Worm (Caenorhabditis elegans) whole organism, dauer: ENCODE data around the gene clec-165.

Experiments
- unc-62 ChIP-seq: sonication (generic microtip); optimal IDR thresholded peaks from 2 replicates; lab custom pipeline; 2017; ENCODE audit warnings: missing biosample characterization, missing genetic modification reagents, missing genetic modification characterization

The clec-165 gene

DNA sequence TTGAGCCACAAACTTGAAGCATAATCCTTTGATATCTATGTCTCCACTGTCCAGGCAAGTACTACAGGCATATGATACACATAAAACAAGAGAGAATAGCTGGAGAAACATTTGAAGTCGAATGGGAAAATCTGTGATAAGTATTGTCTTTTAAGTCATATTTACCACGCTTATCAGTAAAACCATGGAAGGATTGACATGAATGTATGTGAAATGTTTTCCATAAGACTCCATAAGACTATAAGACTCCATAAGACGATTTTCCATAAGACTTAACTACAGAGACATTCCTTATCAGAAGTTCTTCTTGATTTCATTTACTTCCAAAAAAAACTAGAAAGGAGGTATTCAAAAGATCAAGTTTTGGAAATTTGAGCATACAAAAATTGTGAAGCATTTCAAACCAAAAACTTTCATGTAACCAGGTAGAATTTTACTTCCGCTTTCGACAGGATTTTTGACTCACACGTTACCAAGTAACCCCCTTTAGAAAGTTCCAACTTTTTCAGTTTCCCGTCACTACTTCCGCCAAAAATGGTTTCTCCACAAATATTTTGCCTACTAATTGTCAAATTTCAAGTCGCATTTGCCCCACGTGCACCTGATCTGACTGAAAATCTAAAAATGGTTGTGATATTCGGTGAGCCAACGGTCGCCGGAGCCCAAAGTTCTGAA is at the start of gene clec-165, which contains the start of gene F38A1.11:
Gene clec-165 (minus strand): TSS at position 125 of the 675 bp plus-strand sequence.
Gene F38A1.11 (plus strand): TSS at position 625 of the 675 bp plus-strand sequence.
- no peak for TF ChIP-seq unc-62 (GFP tag; lab: Kevin White, UChicago)

DNA sequence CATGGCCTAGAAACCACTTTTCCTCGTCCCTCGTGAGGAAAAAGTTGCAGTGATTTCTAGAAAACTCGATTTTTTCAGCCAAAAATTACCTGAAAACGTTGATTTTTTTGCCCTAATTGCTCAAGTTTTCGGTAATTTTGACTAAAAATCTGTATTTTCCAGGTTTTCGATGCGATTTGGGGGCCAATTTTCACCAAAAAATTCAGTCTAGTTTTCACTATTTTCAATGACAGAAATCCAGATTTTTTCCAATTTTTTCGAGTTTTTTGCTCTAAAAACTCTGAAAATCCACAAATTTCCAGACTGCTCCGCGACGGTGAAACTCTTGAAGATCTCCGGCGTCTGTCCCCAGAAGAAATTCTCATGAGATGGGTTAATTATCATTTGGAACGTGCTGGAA is 42.6 kb upstream of the clec-165 start, which contains the start of gene plst-1:
Gene plst-1 (plus strand): TSS at position 301 of the 400 bp plus-strand sequence.
- TF ChIP-seq unc-62 (GFP tag; lab: Kevin White, UChicago), result no peak

DNA sequence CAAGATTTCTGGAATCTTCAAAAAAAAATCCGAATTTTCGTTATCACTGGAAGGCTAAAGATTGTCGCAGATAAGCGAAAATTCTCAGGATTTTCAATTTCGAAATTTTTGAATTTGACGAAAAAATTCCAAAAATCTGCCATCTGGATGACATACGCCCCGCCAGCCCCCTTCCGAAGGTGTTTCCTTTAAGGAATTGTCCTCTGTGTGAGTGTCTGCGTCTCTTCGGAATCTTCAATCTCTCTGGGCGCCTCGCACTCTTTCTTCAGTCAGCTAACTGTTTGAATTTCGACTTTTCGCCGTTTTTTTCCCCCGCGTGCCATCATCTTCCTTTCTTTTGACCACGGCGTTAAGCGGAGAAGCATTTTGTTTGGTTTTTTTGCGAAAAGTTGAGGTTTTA is 39.9 kb upstream of the clec-165 start:
- TF ChIP-seq unc-62 (GFP tag; lab: Kevin White, UChicago), result no peak

DNA sequence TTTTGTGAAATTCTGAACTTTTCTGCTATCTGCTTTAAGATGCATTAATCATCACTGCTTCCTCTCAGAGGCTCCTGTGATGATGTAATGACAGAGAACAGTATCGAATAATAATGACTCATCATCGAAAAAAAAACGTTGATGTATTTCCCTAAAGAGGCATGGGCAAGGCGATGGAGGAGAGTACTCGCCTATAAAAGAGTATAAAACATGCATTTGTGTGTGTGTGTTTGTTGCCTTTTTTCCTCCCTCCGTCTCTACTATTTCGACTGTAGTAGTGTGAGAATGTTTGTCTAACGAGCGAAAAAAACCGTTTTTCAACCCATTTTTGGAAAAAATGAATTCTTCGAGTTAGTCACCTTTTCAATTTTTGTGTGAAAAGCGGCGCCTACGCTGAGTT is 38.2 kb upstream of the clec-165 start:
- no peak for TF ChIP-seq unc-62 (GFP tag; lab: Kevin White, UChicago)

DNA sequence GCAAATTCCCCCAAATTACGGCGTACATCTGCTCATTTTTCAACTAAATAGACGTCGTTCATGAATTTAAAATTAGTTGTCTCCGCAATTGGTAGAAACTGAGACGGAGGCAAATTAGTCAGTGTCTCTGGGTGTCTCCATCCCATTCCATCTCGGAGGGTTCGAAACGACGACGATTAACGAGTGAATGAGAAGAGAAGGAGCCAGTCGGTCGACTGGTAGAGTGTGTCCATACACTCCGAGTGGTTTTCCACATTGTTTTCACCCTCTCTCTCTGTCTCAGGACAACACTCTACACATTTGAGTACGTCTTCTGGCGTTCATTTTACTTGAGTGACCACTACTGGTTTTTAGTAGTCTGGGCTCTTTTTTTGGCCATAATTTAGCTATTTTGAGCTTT is 32.3 kb upstream of the clec-165 start:
- TF ChIP-seq unc-62 (GFP tag; lab: Kevin White, UChicago), result no peak

DNA sequence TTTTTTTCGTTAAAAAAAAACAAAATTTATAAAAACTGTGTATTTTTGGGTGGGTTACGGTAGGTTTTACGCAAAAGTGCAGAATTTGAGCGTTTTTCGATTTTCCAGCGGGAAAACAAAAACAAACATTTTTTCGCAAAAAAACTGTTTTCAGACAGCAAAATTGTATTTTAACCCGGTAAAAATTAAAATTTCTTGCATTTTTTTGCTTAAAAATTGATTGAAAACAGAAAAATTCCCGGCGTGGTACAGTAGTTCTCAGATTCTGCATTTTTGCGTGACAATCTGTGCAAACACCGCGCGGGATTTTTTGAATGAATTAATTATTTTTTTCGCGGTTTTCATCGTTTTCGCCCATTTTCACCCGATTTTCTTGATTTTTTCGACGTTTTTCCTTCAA is 30.4 kb upstream of the clec-165 start:
- TF ChIP-seq unc-62 (GFP tag; lab: Kevin White, UChicago), result no peak

DNA sequence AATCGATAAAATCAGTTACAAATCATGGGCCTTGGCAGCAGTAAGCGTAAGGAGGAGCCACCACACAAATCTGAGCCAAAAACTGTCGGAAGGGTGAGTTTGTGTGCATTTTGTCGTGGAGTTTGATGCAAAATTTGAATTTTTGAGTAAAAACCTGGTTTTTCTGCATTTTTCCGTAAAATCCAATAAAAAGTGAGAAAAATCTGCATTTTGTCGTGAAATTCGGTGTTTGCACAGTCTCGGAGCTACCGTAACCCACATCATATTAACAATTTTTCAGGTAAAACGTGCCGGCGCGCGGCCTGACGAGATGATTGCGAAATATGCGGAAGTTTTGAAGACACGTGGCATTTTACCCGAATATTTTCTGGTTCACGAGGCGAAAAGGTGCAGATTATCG is 29.2 kb upstream of the clec-165 start:
- no peak for TF ChIP-seq unc-62 (GFP tag; lab: Kevin White, UChicago)

DNA sequence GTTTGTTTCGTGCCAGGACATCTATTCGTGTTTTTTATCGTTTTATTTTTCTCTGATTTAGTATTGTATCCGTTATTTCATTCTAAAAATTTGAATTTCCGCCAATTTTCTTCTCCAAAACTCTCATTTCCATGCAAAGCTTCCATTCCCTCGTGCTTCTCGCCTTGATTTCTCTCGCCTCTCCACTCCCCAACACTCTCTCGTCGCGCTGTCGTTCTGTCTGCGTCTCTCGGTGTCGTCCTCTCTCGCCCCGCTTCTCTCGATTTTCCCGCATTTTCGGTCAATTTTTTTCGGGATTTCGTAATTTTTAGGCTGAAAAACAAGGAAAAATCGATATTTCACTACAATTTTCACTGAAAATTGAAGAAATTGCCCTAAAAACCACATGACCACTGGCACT is 27.9 kb upstream of the clec-165 start, which contains the start of gene C09E9.1:
Gene C09E9.1 (plus strand): TSS at position 286 of the 400 bp plus-strand sequence.
- TF ChIP-seq unc-62 (GFP tag; lab: Kevin White, UChicago), result no peak

DNA sequence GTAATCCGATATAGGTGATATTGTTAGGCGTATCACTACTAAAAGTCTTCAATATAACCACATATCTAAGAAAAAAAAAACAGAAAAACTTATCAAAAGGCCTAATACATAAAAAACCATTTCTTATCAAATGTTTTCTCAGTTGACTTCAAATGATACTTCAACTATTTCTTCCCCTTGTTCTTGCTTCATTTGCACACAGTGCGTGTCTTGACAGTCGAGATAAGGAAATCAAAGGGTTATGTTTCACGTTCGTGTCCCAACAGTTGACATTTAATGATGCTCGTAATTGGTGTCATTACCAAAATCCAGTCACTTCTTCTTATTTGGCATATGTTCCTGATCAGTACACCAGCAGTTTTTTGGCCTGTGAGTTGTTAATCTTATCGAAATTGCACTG is 20.0 kb upstream of the clec-165 start, which contains the start of gene clec-170:
Gene clec-170 (plus strand): TSS at position 143 of the 400 bp plus-strand sequence.
- no peak for TF ChIP-seq unc-62 (GFP tag; lab: Kevin White, UChicago)

DNA sequence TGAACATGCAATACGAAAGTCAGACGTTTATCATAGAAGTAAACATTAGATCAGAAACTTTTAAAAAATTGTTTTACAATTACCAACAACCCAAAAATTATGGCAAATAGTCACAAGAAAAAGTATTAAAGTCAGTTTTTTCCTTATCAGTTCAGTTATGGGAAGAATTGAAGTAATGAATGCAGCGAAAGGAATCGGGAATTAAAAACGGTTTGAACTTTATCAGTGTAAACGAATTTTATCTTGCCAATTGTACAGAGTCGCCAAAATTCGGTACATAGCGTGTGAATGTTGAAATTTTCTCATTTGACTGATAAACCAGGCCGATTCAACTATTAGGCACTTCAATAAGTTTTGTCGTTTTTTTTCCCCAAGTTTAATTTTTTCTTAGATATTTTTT is 19.5 kb upstream of the clec-165 start:
- TF ChIP-seq unc-62 (GFP tag; lab: Kevin White, UChicago), result no peak

DNA sequence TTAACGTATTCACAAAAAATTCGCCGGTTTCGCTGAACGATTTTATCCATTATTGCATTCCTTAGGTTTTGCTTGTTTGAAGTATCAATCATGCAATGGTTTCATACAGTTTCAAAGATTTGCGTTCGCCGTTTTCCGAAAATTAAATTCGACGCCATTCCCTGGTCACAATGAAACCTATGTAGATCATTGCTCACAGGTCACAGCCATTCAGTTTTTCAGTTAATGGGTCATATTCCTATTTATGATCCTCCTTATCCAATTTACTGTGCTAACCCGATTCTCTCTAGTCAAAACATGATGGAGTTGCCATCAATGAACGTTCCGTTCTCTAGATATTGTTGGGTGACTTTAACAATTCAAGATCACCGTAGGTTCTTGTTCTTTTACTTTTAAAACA is 18.2 kb upstream of the clec-165 start, which contains the start of gene F38A1.13:
Gene F38A1.13 (plus strand): TSS at position 301 of the 400 bp plus-strand sequence.
- TF ChIP-seq unc-62 (GFP tag; lab: Kevin White, UChicago), result no peak

DNA sequence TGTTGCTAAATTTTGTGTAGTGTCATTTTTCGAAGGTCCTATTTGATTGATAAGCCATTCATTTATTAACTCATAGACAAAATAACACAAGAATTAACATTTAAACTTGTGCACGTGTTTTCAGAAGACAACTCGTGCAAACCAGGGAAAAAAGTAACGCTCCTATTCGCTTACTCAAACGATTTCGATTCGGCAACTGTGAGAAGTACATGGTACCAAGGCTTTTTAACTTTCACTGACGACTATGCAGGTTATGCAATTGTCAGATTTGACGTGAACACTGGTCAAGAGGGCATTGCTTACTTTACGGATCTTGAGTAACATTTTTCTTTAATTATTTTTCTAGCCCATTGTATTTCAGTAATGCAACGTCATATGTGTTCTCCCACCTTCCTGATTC is 15.2 kb upstream of the clec-165 start:
- no peak for TF ChIP-seq unc-62 (GFP tag; lab: Kevin White, UChicago)

DNA sequence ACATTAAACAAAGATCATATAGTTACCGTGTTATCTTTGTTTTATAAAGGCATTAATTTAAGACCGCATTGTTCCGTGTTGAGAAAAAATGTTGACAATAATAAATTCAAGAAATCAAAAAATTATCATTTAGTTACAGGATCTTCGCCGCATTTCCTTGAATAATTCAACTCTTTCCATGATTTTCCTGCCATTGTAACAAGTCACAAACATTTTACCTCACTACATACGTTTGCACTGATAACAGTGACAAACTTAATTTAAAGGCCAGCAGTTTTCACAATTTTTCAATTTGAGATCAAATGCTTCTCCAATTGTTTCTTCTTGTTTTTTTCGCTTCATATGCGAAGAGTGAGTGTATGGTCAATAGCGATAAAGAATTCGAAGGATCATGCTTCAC is 14.3 kb upstream of the clec-165 start, which contains the start of gene clec-169:
Gene clec-169 (plus strand): TSS at position 301 of the 400 bp plus-strand sequence.
- TF ChIP-seq unc-62 (GFP tag; lab: Kevin White, UChicago), result no peak

DNA sequence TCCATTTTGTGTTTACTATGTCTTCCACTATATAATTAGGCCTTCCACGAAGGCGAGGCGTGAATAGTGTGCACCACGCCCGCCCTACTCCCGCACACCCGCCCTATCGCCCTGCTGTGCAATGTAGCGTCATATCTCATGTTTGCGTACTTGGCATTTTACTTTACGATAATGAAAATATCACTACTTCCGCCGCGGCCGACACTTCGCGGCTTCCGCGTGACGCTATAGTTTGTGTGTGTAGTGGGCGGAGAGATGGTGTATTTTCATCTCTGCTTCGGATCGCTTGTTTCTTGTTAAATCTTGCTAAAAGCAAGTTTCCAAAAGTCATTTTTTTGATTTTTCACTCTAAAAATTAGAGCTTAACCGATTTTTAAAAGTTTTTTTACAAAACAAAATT is 13.8 kb upstream of the clec-165 start:
- TF ChIP-seq unc-62 (GFP tag; lab: Kevin White, UChicago), result no peak

DNA sequence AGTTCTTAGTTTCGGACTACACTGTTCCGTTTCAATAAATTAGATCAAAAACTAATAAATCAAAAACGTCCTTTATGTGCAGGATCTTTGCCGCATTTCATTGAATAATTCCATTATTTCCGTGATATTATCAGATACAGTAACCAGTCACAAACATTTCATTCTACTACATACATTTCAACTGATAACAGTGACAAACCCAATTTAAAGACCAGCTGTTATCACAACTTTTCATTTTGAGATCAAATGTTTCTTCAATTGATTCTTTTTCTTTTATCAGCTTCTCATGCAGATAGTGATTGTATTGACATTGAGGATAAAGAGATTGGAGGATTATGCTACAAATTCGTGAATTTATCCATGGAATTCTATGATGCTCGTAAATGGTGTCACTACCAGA is 10.0 kb upstream of the clec-165 start, which contains the start of gene clec-168:
Gene clec-168 (plus strand): TSS at position 247 of the 400 bp plus-strand sequence.
- TF ChIP-seq unc-62 (GFP tag; lab: Kevin White, UChicago), result no peak

DNA sequence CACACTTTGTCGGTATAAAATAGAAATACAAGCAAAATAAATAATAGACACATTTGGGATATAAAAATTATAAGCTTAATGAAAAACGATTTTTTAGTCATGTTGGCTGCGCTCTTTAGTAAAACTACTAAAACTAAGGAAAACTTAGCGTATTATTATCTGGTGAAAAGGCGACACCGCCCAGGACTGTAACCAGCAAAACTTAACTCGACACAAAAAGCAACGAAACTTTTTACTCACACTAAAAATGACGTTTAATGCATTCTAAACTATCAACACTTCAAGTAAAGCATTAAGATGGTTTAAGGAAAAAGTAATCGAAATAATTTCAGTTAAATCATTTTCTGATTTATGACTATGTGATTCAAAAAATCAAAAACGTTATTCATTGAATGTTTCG is 8.9 kb upstream of the clec-165 start, which contains the start of gene clec-167:
Gene clec-167 (minus strand): TSS at position 101 of the 400 bp plus-strand sequence.
- TF ChIP-seq unc-62 (GFP tag; lab: Kevin White, UChicago), result no peak
